Worm (Caenorhabditis elegans) whole organism, young adult: ENCODE data around the gene M02F4.1.

ENCODE experiments used
- hsf-1 ChIP-seq: fragments of 200-800 bp; sonication (Bioruptor generic); IDR thresholded peaks from 2 replicates; pipeline ENCODE4 v1.3.6; 2022; ENCODE audit warnings: missing genetic modification reagents, missing genetic modification characterization, missing compliant biosample characterization
- lin-54 ChIP-seq: fragments of 200-800 bp; sonication (Bioruptor generic); optimal IDR thresholded peaks from 2 replicates; lab custom pipeline; 2018; ENCODE audit warnings: mild to moderate bottlenecking, missing genetic modification characterization, missing compliant biosample characterization

ce11 chrX:3067052-3067451, 38.1 kb upstream of the M02F4.1 start:
- TF ChIP-seq hsf-1, result no peak
- no peak for TF ChIP-seq lin-54 (GFP tag; lab: Kevin White, UChicago)
